Worm (Caenorhabditis elegans): ENCODE data around the gene F52C6.2.
"Not testable (repeated sequence)": the region's sequence is repeated elsewhere in the genome, so short reads cannot be mapped to it uniquely, and the experiment has no call there.

F52C6.2 gene

DNA sequence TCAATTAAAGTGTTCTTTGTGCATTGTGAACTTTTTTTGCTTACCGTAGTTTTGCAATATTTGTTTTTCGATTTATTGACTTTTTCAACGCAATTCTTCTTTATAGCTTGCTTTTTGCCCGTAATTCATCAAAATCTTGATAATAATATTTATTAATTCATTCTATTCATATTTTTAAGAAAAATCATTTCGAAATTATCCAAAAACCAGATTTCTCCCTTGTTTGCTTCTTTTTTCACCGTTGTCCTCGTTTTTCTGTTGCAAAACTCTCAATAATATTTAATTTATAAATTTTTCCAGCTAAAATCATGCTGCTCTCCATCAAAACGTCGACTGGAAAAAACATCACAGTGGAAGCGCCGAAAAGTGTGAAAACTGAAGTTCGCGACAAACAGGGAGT lies 1.8 kb upstream of the F52C6.2 start, which contains the start of gene F52C6.3:
Gene F52C6.3, plus strand, starts transcription at position 301 of the 400 bp plus-strand sequence.
- no peak for TF ChIP-seq nhr-77 (tag; optimal IDR thresholded peaks at IDR 0.05)

DNA sequence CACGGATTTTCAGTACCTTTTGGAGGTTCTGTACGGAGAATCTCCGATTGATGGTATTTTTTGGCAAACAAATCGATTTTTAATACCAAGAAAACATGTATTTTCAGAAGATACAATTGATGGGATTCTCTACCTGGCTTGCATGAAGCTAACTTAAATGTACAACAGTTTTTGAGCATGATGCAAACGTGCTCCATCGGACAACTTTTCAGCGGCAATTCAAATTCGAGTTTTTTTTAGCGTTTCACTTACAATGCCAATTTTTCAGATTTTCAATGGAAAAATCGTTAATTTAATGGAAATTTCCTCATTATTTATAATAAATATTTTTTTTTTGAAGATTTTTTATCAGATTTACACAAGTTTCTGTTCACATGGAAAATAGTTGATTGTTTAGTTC lies 2.3 kb downstream of the F52C6.2 start:
- peak; percentile 5 to 56 for TF ChIP-seq lin-35 (GFP tag; optimal IDR thresholded peaks at IDR 0.05)
- no peak for TF ChIP-seq tlp-1 (tag; optimal IDR thresholded peaks at IDR 0.05)
- no peak for TF ChIP-seq ceh-63 (GFP tag; optimal IDR thresholded peaks at IDR 0.05)
- peak; percentile 20 to 54 (median 53) for TF ChIP-seq dpl-1 (GFP tag; optimal IDR thresholded peaks at IDR 0.05)
- TF ChIP-seq efl-1 (optimal IDR thresholded peaks at IDR 0.05), result peak in 1 of 2 experiments; percentile 52
- TF ChIP-seq efl-1 (GFP tag; optimal IDR thresholded peaks at IDR 0.05 in 1 of 2), result peak; percentile 60 to 94
- no peak for TF ChIP-seq nhr-237 (tag; optimal IDR thresholded peaks at IDR 0.05)

DNA sequence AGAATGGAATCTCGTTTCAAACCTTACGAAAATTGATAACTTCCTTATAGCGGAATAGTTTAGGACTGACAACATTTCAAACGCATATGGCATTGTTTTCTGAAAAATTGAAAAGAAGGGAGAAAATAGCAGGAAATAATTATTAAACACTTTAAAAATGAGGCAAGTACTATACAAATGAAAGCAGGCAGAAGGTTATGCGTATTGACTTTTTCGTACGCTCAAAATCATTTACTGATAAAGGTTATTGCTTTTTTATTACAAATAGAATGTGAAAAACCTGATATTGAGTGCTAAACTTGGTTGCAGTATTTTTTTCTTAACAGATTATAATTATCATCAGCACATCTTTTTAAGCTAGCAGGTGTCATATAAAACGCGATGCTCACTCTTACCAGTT lies 13.4 kb downstream of the F52C6.2 start, which contains the start of gene ZK250.13:
Gene ZK250.13, minus strand, starts transcription at position 101 of the 400 bp plus-strand sequence.
- TF ChIP-seq elt-2 (tag; optimal IDR thresholded peaks at IDR 0.05) (peak; percentile 36), dsc-1 (tag; optimal IDR thresholded peaks at IDR 0.05) (no peak)

DNA sequence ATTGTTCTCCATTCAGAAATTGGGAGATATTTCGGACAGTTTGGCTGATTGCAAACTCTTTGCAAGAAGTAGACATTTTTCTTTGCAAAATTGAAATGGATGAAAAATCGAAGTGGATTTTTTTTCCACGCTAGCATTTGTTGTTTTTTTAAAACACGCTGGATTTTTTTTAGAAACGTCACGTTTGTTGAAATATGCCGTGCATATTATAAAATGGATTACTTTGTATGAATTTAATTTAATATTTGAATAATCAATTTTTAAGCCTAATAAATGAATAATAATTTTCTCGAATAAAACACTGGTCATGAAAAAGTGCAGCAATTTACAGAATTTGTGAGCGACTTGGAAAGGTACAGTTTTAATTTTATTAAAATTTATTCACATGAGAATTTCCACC lies 18.8 kb downstream of the F52C6.2 start, which contains the start of gene ZK250.14:
Gene ZK250.14, minus strand, starts transcription at position 101 of the 400 bp plus-strand sequence.
- TF ChIP-seq mdl-1 (tag; optimal IDR thresholded peaks at IDR 0.05) (no peak), lin-14 (GFP tag; optimal IDR thresholded peaks at IDR 0.05) (no peak), aly-2 (tag; optimal IDR thresholded peaks at IDR 0.05) (no peak), efl-1 (optimal IDR thresholded peaks at IDR 0.05) (no peak), efl-1 (GFP tag; optimal IDR thresholded peaks at IDR 0.05 in 1 of 2) (no peak), C16A3.4 (tag; optimal IDR thresholded peaks at IDR 0.05) (no peak), elt-2 (tag; optimal IDR thresholded peaks at IDR 0.05) (no peak), ceh-8 (GFP tag; optimal IDR thresholded peaks at IDR 0.05) (no peak), unc-30 (tag; optimal IDR thresholded peaks at IDR 0.05) (no peak), nhr-237 (tag; optimal IDR thresholded peaks at IDR 0.05) (no peak), ets-5 (GFP tag; IDR thresholded peaks at IDR 0.05) (no peak), nhr-76 (tag; optimal IDR thresholded peaks at IDR 0.05) (no peak), sup-37 (GFP tag; optimal IDR thresholded peaks at IDR 0.05) (no peak), nhr-12 (tag; optimal IDR thresholded peaks at IDR 0.05) (no peak), jun-1 (tag; optimal IDR thresholded peaks at IDR 0.05) (no peak), pqm-1 (tag; optimal IDR thresholded peaks at IDR 0.05) (no peak)

DNA sequence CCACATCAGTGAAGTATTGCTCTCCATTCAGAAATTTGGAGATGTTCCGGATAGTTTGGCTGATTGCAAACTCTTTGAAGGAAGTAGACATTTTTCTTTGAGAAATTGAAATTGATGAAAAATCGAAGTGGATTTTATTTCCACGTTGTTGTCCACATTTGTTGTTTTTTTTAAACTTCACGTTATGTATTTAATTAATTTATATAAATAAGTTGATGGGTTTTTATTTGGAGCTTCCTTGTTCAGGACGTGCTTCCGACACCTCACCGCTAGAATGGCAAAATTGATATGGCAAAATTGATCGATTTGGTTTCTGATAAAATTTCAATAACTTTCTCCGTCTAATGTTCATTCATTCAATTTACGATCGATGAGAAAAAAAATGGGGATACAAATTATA lies 20.2 kb downstream of the F52C6.2 start, which contains the start of gene math-48:
Gene math-48, minus strand, starts transcription at position 101 of the 400 bp plus-strand sequence.
- TF ChIP-seq nhr-12 (tag; optimal IDR thresholded peaks at IDR 0.05), result no peak

DNA sequence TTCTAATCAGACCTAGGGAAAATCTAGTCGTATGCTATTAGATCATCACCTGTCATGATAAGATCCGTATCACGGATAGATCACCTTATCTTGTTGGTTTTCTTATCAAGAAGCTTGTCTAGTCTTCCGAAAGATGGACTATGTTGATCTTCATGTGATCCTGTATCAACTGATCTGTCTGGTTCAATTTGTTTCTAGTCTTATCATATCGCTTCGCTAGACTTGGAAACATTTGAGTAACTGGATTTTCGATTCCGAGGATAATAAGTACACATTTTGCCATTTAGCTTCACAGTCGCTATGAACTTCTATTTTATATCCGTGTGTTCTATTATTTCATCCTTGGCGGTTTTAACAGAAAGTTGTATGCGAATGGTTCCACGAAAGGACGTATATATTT lies 22.1 kb downstream of the F52C6.2 start, which contains the start of gene ZK250.2:
Gene ZK250.2, plus strand, starts transcription at position 301 of the 400 bp plus-strand sequence.
- TF ChIP-seq tbx-2 (tag; optimal IDR thresholded peaks at IDR 0.05); ceh-82 (tag; optimal IDR thresholded peaks at IDR 0.05); dpl-1 (GFP tag; optimal IDR thresholded peaks at IDR 0.05): not testable (repeated sequence)

DNA sequence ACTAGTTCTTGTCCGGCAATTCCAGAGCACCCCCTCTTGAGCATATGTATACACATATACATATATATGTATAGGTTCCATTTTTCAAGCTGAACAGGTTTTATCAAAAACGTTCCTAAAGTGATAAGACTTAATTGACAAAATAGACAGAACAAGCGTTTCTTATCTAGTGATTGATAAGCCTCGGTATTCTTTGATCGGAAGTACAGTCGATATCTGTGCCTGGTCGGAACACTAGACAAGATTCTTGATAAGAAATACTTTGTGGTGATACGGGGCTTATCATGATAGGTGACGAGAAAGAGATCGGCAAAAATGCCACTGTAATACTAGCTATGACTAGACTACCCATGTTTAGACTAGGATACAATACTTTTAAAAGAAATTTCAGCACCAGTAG lies 22.9 kb downstream of the F52C6.2 start:
- peak; percentile 43 for TF ChIP-seq lin-14 (GFP tag; optimal IDR thresholded peaks at IDR 0.05)
- TF ChIP-seq tlp-1 (tag; optimal IDR thresholded peaks at IDR 0.05), result peak; percentile 56
- peak; percentile 56 for TF ChIP-seq pqm-1 (tag; optimal IDR thresholded peaks at IDR 0.05)
- TF ChIP-seq dpl-1 (GFP tag; optimal IDR thresholded peaks at IDR 0.05), result no peak
- no peak for TF ChIP-seq vab-15 (tag; optimal IDR thresholded peaks at IDR 0.05)
- TF ChIP-seq elt-3 (tag; optimal IDR thresholded peaks at IDR 0.05), result peak in 1 of 6 experiments; percentile 42
- peak; percentile 98 for TF ChIP-seq elt-2 (tag; optimal IDR thresholded peaks at IDR 0.05)
- TF ChIP-seq sup-37 (GFP tag; optimal IDR thresholded peaks at IDR 0.05), result no peak
- no peak for TF ChIP-seq pag-3 (tag; optimal IDR thresholded peaks at IDR 0.05; ENCODE audit: borderline replicate concordance, insufficient read depth)
- no peak for TF ChIP-seq dsc-1 (tag; optimal IDR thresholded peaks at IDR 0.05)
- TF ChIP-seq jun-1 (tag; optimal IDR thresholded peaks at IDR 0.05), result peak; percentile 64
- TF ChIP-seq lsy-2 (tag; optimal IDR thresholded peaks at IDR 0.05), result no peak
